Fruit fly (Drosophila melanogaster): ENCODE measurements around the gene bap.

Gene bap

DNA sequence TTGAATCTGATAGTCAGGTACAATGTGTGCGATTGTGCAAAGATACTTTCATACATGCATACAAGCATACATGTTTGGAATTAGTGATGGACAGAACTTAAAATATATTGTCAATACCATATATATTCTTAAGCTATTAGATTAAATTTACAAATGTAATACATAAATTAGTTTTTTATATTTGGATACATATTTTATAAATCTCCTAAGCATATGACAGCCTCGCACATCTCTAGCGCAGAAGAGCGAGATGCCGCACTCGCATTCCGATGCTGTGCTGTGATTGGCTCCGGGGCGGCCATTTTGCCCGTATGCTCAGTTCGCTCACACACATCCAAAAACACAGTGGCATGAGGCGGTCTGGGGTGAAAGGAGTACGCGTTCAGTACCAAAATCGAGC is 10.1 kb upstream of the bap start, which contains the start of gene tin (continued):
- peak; percentile 88 for TF ChIP-seq CG7368 (GFP tag; optimal IDR thresholded peaks at IDR 0.05)
- peak; percentile 74 for TF ChIP-seq CG31627 (GFP tag; optimal IDR thresholded peaks at IDR 0.05)
- TF ChIP-seq CG4318 (GFP tag; optimal IDR thresholded peaks at IDR 0.05): peak; percentile 74
- peak; percentile 92 for TF ChIP-seq CG6276 (GFP tag; optimal IDR thresholded peaks at IDR 0.05)
- peak; percentile 91 for TF ChIP-seq vri (GFP tag; optimal IDR thresholded peaks at IDR 0.05)
- TF ChIP-seq CG6808 (GFP tag; optimal IDR thresholded peaks at IDR 0.05): peak; percentile 90
- TF ChIP-seq CG3919 (GFP tag; optimal IDR thresholded peaks at IDR 0.05): peak; percentile 95
- TF ChIP-seq CG8319 (GFP tag; optimal IDR thresholded peaks at IDR 0.05): peak; percentile 84
- TF ChIP-seq Ets96B (tag; optimal IDR thresholded peaks at IDR 0.05): peak; percentile 95
- TF ChIP-seq CG11762 (GFP tag; optimal IDR thresholded peaks at IDR 0.05; ENCODE audit: insufficient read depth): peak; percentile 80
- TF ChIP-seq CG11902 (GFP tag; optimal IDR thresholded peaks at IDR 0.05): peak; percentile 76
- peak; percentile 96 for TF ChIP-seq CG3032 (tag; optimal IDR thresholded peaks at IDR 0.05)
- peak; percentile 96 for TF ChIP-seq esn (GFP tag; optimal IDR thresholded peaks at IDR 0.05)
- peak; percentile 72 for TF ChIP-seq Sox15 (GFP tag; optimal IDR thresholded peaks at IDR 0.05)
- TF ChIP-seq CG8632 (GFP tag; optimal IDR thresholded peaks at IDR 0.05): peak; percentile 93
- peak; percentile 53 for TF ChIP-seq fkh (GFP tag; optimal IDR thresholded peaks at IDR 0.05)
- peak; percentile 87 for TF ChIP-seq pdm3 (GFP tag; optimal IDR thresholded peaks at IDR 0.05)
- peak; percentile 89 for TF ChIP-seq lz (GFP tag; optimal IDR thresholded peaks at IDR 0.05)
- TF ChIP-seq dac (GFP tag; optimal IDR thresholded peaks at IDR 0.05): peak; percentile 80
- TF ChIP-seq CG32006 (GFP tag; optimal IDR thresholded peaks at IDR 0.05): peak; percentile 91
- peak; percentile 97 for TF ChIP-seq svp (GFP tag)
- peak; percentile 97 for TF ChIP-seq CG15336 (GFP tag; IDR thresholded peaks at IDR 0.05)
- TF ChIP-seq CG11294 (GFP tag; IDR thresholded peaks at IDR 0.05): peak; percentile 87
- peak; percentile 86 for TF ChIP-seq CG9139 (GFP tag; optimal IDR thresholded peaks at IDR 0.05)
- peak; percentile 98 for TF ChIP-seq Eip78C (GFP tag)
- TF ChIP-seq OdsH (GFP tag; optimal IDR thresholded peaks at IDR 0.05): peak; percentile 92
- peak; percentile 98 for TF ChIP-seq eg (GFP tag; IDR thresholded peaks at IDR 0.05)

DNA sequence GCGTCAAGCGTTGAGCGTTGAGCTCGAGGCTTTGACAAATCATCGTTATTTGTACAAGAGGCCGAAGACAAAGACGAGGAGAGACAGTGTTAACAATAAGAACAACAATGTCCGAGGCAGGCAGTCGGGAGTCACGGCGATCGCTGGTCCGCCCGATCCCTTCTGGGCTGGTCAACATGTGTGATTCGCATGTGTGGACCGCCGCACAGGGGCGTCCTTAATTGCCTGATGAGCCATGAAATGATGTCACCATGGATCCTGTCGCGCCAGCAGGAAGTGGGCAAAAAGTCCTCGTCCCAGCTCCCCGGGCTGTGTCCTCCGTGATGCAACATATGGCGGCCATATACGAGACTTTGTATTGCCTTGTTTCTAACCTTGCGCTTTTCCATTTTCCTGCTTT is 8.8 kb upstream of the bap start:
- TF ChIP-seq Ets96B (tag; optimal IDR thresholded peaks at IDR 0.05): no peak
- no peak for TF ChIP-seq CG6792 (GFP tag; optimal IDR thresholded peaks at IDR 0.05)
- TF ChIP-seq acj6 (GFP tag; optimal IDR thresholded peaks at IDR 0.05): no peak
- no peak for TF ChIP-seq fd59A (GFP tag; optimal IDR thresholded peaks at IDR 0.05)
- TF ChIP-seq CG11902 (GFP tag; optimal IDR thresholded peaks at IDR 0.05): no peak
- no peak for TF ChIP-seq net (GFP tag; optimal IDR thresholded peaks at IDR 0.05)
- no peak for TF ChIP-seq CG11762 (GFP tag; optimal IDR thresholded peaks at IDR 0.05; ENCODE audit: insufficient read depth)

- TF ChIP-seq fd59A (GFP tag; optimal IDR thresholded peaks at IDR 0.05) (no peak), OdsH (GFP tag; optimal IDR thresholded peaks at IDR 0.05) (no peak), Smox (GFP tag; optimal IDR thresholded peaks at IDR 0.05) (no peak), Lpt (GFP tag; optimal IDR thresholded peaks at IDR 0.05) (no peak), CG10631 (GFP tag; optimal IDR thresholded peaks at IDR 0.05) (no peak), spab (GFP tag; optimal IDR thresholded peaks at IDR 0.05) (no peak), CG10669 (GFP tag; optimal IDR thresholded peaks at IDR 0.05) (no peak), dac (GFP tag; optimal IDR thresholded peaks at IDR 0.05) (no peak), CG8119 (GFP tag; IDR thresholded peaks at IDR 0.05) (no peak), CG15336 (GFP tag; IDR thresholded peaks at IDR 0.05) (no peak), eg (GFP tag; IDR thresholded peaks at IDR 0.05) (no peak), ss (GFP tag; optimal IDR thresholded peaks at IDR 0.05) (no peak), Sox15 (GFP tag; optimal IDR thresholded peaks at IDR 0.05) (no peak), CG11902 (GFP tag; optimal IDR thresholded peaks at IDR 0.05) (no peak), CG11294 (GFP tag; IDR thresholded peaks at IDR 0.05) (no peak), Hr39 (GFP tag; optimal IDR thresholded peaks at IDR 0.05) (no peak)
These were observed 2.5 kb upstream of the bap start for dm6 chr3R:21386132-21386531.

All from whole organism, prepupa.